Worm (Caenorhabditis elegans): ENCODE results near the gene srg-8.

ce11 chrIII:6283024-6283423 is 28.4 kb upstream of the srg-8 start:
- TF ChIP-seq lsy-2 (tag; optimal IDR thresholded peaks at IDR 0.05) (no peak), mab-5 (tag; optimal IDR thresholded peaks at IDR 0.05) (no peak), ztf-11 (tag; optimal IDR thresholded peaks at IDR 0.05) (no peak), tbx-8 (GFP tag; optimal IDR thresholded peaks at IDR 0.05) (no peak)

All from whole organism, mixed stage, embryonic.